Worm (Caenorhabditis elegans): ENCODE results near the gene F11D11.21.

F11D11.21 gene

ce11 chrV:18750445-18750844 is at the start of gene F11D11.21, which contains the start of gene F11D11.12:
Gene F11D11.21, minus strand, starts transcription at chrV:18750545.
Gene F11D11.12, minus strand, starts transcription at chrV:18750682.
- TF ChIP-seq ceh-36 (tag; optimal IDR thresholded peaks at IDR 0.05) (no peak), aly-1 (tag; optimal IDR thresholded peaks at IDR 0.05) (no peak), ceh-13 (GFP tag; optimal IDR thresholded peaks at IDR 0.05) (no peak), F13C5.2 (tag; optimal IDR thresholded peaks at IDR 0.05) (no peak), hmg-4 (GFP tag; optimal IDR thresholded peaks at IDR 0.05) (no peak), pes-1 (GFP tag; IDR thresholded peaks at IDR 0.05) (no peak), ama-1 (optimal IDR thresholded peaks at IDR 0.05) (no peak), B0310.2 (tag; optimal IDR thresholded peaks at IDR 0.05) (no peak), ets-7 (tag; optimal IDR thresholded peaks at IDR 0.05) (no peak), flt-1 (GFP tag; IDR thresholded peaks at IDR 0.05) (no peak), tra-4 (tag; optimal IDR thresholded peaks at IDR 0.05) (no peak), tbx-37 (GFP tag; conservative IDR thresholded peaks at IDR 0.05) (no peak), hmbx-1 (tag; optimal IDR thresholded peaks at IDR 0.05) (no peak), sea-1 (GFP tag; conservative IDR thresholded peaks at IDR 0.05) (no peak), scrt-1 (GFP tag; IDR thresholded peaks at IDR 0.05) (no peak)

ce11 chrV:18790658-18791057 is 40.3 kb upstream of the F11D11.21 start, which contains the start of gene nhr-231:
Gene nhr-231, plus strand, starts transcription at chrV:18790958.
- TF ChIP-seq scrt-1 (GFP tag; IDR thresholded peaks at IDR 0.05) (no peak), F13C5.2 (tag; optimal IDR thresholded peaks at IDR 0.05) (no peak), B0310.2 (tag; optimal IDR thresholded peaks at IDR 0.05) (no peak), tbx-11 (GFP tag; IDR thresholded peaks at IDR 0.05) (no peak), ets-7 (tag; optimal IDR thresholded peaks at IDR 0.05) (no peak), hmg-4 (GFP tag; optimal IDR thresholded peaks at IDR 0.05) (no peak), hnd-1 (tag; optimal IDR thresholded peaks at IDR 0.05) (no peak), hmbx-1 (tag; optimal IDR thresholded peaks at IDR 0.05) (no peak), flt-1 (GFP tag; IDR thresholded peaks at IDR 0.05) (no peak), ceh-36 (tag; optimal IDR thresholded peaks at IDR 0.05) (no peak), tra-4 (tag; optimal IDR thresholded peaks at IDR 0.05) (no peak)

- TF ChIP-seq ama-1 (optimal IDR thresholded peaks at IDR 0.05): no peak
- no peak for TF ChIP-seq ets-7 (tag; optimal IDR thresholded peaks at IDR 0.05)
- TF ChIP-seq ceh-13 (GFP tag; optimal IDR thresholded peaks at IDR 0.05): no peak
- no peak for TF ChIP-seq B0310.2 (tag; optimal IDR thresholded peaks at IDR 0.05)
- TF ChIP-seq sea-1 (GFP tag; conservative IDR thresholded peaks at IDR 0.05): no peak
- TF ChIP-seq hnd-1 (tag; optimal IDR thresholded peaks at IDR 0.05): no peak
Observed at ce11 chrV:18787417-18787918, 37.1 kb upstream of the F11D11.21 start, which contains the start of gene Y17D7B.2. Gene Y17D7B.2, plus strand, starts transcription at chrV:18787739.

ce11 chrV:18786694-18787093 is 36.3 kb upstream of the F11D11.21 start, which contains the start of gene Y17D7B.3:
Gene Y17D7B.3, minus strand, starts transcription at chrV:18786794.
- TF ChIP-seq tbx-37 (GFP tag; conservative IDR thresholded peaks at IDR 0.05) (no peak), ets-7 (tag; optimal IDR thresholded peaks at IDR 0.05) (no peak), hmg-4 (GFP tag; optimal IDR thresholded peaks at IDR 0.05) (no peak), B0310.2 (tag; optimal IDR thresholded peaks at IDR 0.05) (no peak), flt-1 (GFP tag; IDR thresholded peaks at IDR 0.05) (no peak), F13C5.2 (tag; optimal IDR thresholded peaks at IDR 0.05) (no peak), ama-1 (optimal IDR thresholded peaks at IDR 0.05) (no peak), aly-1 (tag; optimal IDR thresholded peaks at IDR 0.05) (no peak), pes-1 (GFP tag; IDR thresholded peaks at IDR 0.05) (no peak), tra-4 (tag; optimal IDR thresholded peaks at IDR 0.05) (no peak), ceh-36 (tag; optimal IDR thresholded peaks at IDR 0.05) (no peak), tbx-11 (GFP tag; IDR thresholded peaks at IDR 0.05) (no peak), ceh-13 (GFP tag; optimal IDR thresholded peaks at IDR 0.05) (no peak)

ce11 chrV:18783474-18783873 is 33.1 kb upstream of the F11D11.21 start, which contains the start of gene Y17D7B.10:
Gene Y17D7B.10, plus strand, starts transcription at chrV:18783716.
- TF ChIP-seq sea-1 (GFP tag; conservative IDR thresholded peaks at IDR 0.05) (no peak), hmbx-1 (tag; optimal IDR thresholded peaks at IDR 0.05) (no peak), scrt-1 (GFP tag; IDR thresholded peaks at IDR 0.05) (no peak), B0310.2 (tag; optimal IDR thresholded peaks at IDR 0.05) (no peak), ceh-36 (tag; optimal IDR thresholded peaks at IDR 0.05) (no peak), tbx-11 (GFP tag; IDR thresholded peaks at IDR 0.05) (no peak), F13C5.2 (tag; optimal IDR thresholded peaks at IDR 0.05) (no peak), flt-1 (GFP tag; IDR thresholded peaks at IDR 0.05) (no peak), tra-4 (tag; optimal IDR thresholded peaks at IDR 0.05) (no peak), aly-1 (tag; optimal IDR thresholded peaks at IDR 0.05) (no peak), hmg-4 (GFP tag; optimal IDR thresholded peaks at IDR 0.05) (no peak), hnd-1 (tag; optimal IDR thresholded peaks at IDR 0.05) (no peak), ceh-13 (GFP tag; optimal IDR thresholded peaks at IDR 0.05) (no peak), pes-1 (GFP tag; IDR thresholded peaks at IDR 0.05) (no peak), ets-7 (tag; optimal IDR thresholded peaks at IDR 0.05) (no peak), ama-1 (optimal IDR thresholded peaks at IDR 0.05) (no peak), tbx-37 (GFP tag; conservative IDR thresholded peaks at IDR 0.05) (no peak)

- no peak for TF ChIP-seq pes-1 (GFP tag; IDR thresholded peaks at IDR 0.05)
- TF ChIP-seq B0310.2 (tag; optimal IDR thresholded peaks at IDR 0.05): no peak
- no peak for TF ChIP-seq tbx-11 (GFP tag; IDR thresholded peaks at IDR 0.05)
- no peak for TF ChIP-seq ceh-13 (GFP tag; optimal IDR thresholded peaks at IDR 0.05)
- no peak for TF ChIP-seq ceh-36 (tag; optimal IDR thresholded peaks at IDR 0.05)
- TF ChIP-seq scrt-1 (GFP tag; IDR thresholded peaks at IDR 0.05): no peak
- TF ChIP-seq ets-7 (tag; optimal IDR thresholded peaks at IDR 0.05): no peak
- no peak for TF ChIP-seq flt-1 (GFP tag; IDR thresholded peaks at IDR 0.05)
- no peak for TF ChIP-seq tbx-37 (GFP tag; conservative IDR thresholded peaks at IDR 0.05)
- TF ChIP-seq F13C5.2 (tag; optimal IDR thresholded peaks at IDR 0.05): no peak
- TF ChIP-seq sea-1 (GFP tag; conservative IDR thresholded peaks at IDR 0.05): no peak
- TF ChIP-seq hmg-4 (GFP tag; optimal IDR thresholded peaks at IDR 0.05): no peak
- TF ChIP-seq ama-1 (optimal IDR thresholded peaks at IDR 0.05): no peak
- TF ChIP-seq hnd-1 (tag; optimal IDR thresholded peaks at IDR 0.05): no peak
- no peak for TF ChIP-seq hmbx-1 (tag; optimal IDR thresholded peaks at IDR 0.05)
- TF ChIP-seq tra-4 (tag; optimal IDR thresholded peaks at IDR 0.05): no peak
- TF ChIP-seq aly-1 (tag; optimal IDR thresholded peaks at IDR 0.05): no peak
Observed at ce11 chrV:18782747-18783146, 32.4 kb upstream of the F11D11.21 start.

- no peak for TF ChIP-seq scrt-1 (GFP tag; IDR thresholded peaks at IDR 0.05)
- TF ChIP-seq aly-1 (tag; optimal IDR thresholded peaks at IDR 0.05): no peak
- no peak for TF ChIP-seq ets-7 (tag; optimal IDR thresholded peaks at IDR 0.05)
- TF ChIP-seq tbx-11 (GFP tag; IDR thresholded peaks at IDR 0.05): no peak
- no peak for TF ChIP-seq hmbx-1 (tag; optimal IDR thresholded peaks at IDR 0.05)
- no peak for TF ChIP-seq ceh-36 (tag; optimal IDR thresholded peaks at IDR 0.05)
- TF ChIP-seq tra-4 (tag; optimal IDR thresholded peaks at IDR 0.05): no peak
- TF ChIP-seq sea-1 (GFP tag; conservative IDR thresholded peaks at IDR 0.05): no peak
- TF ChIP-seq pes-1 (GFP tag; IDR thresholded peaks at IDR 0.05): no peak
- no peak for TF ChIP-seq ama-1 (optimal IDR thresholded peaks at IDR 0.05)
- no peak for TF ChIP-seq ceh-13 (GFP tag; optimal IDR thresholded peaks at IDR 0.05)
Observed at ce11 chrV:18780605-18781004, 30.3 kb upstream of the F11D11.21 start.
